Worm (Caenorhabditis elegans): ENCODE measurements around the gene F49H12.7.

ce11 chrX:2051602-2052001 is 13.2 kb upstream of the F49H12.7 start, which contains the start of gene Y102A11A.1:
- TF ChIP-seq fax-1 (tag; optimal IDR thresholded peaks at IDR 0.05) (no peak), ceh-31 (tag; optimal IDR thresholded peaks at IDR 0.05) (no peak), npax-4 (tag; optimal IDR thresholded peaks at IDR 0.05) (no peak)
